Fruit fly (Drosophila melanogaster) whole organism, wandering third instar larva: ENCODE measurements around the gene Plap.

Source experiments
- CG9705 ChIP-seq: fragments of 200-800 bp; sonication (Bioruptor generic); optimal IDR thresholded peaks from 2 replicates; lab custom pipeline; 2018; ENCODE audit warnings: missing biosample characterization, mild to moderate bottlenecking, missing genetic modification characterization
- CrebA ChIP-seq: fragments of 200-800 bp; sonication (Bioruptor generic); optimal IDR thresholded peaks from 2 replicates; lab custom pipeline; 2016; ENCODE audit warnings: missing biosample characterization, mild to moderate bottlenecking, missing genetic modification characterization, borderline replicate concordance
- Dfd ChIP-seq: fragments of >200 bp; optimal IDR thresholded peaks from 2 replicates; lab custom pipeline; 2017; ENCODE audit warnings: missing biosample characterization, missing genetic modification characterization
- Myc ChIP-seq: fragments of >200 bp; optimal IDR thresholded peaks from 2 replicates; lab custom pipeline; 2017
- br ChIP-seq: fragments of 200-800 bp; sonication (Bioruptor generic); optimal IDR thresholded peaks from 2 replicates; lab custom pipeline; 2016; ENCODE audit warnings: missing biosample characterization, missing genetic modification characterization
- brk ChIP-seq: fragments of 200-800 bp; sonication (Bioruptor generic); optimal IDR thresholded peaks from 2 replicates; lab custom pipeline; 2016; ENCODE audit warnings: missing biosample characterization, mild to moderate bottlenecking, missing genetic modification characterization
- ey ChIP-seq: fragments of 200-800 bp; sonication (Bioruptor generic); optimal IDR thresholded peaks from 2 replicates; lab custom pipeline; 2016; ENCODE audit warnings: missing biosample characterization, missing genetic modification characterization
- foxo ChIP-seq, 2 experiments: fragments of 200-800 bp; sonication (Bioruptor generic); optimal IDR thresholded peaks; 2 replicates in 1 of 2; 3 replicates in 1 of 2; lab custom pipeline; 2016 to 2017; ENCODE audit warnings: missing biosample characterization in 2 of 2, missing genetic modification characterization in 2 of 2
- lola ChIP-seq: fragments of >200 bp; optimal IDR thresholded peaks from 2 replicates; lab custom pipeline; 2017; ENCODE audit warnings: missing biosample characterization, missing genetic modification characterization
- pan ChIP-seq: fragments of >200 bp; optimal IDR thresholded peaks from 2 replicates; lab custom pipeline; 2017
- sage ChIP-seq: fragments of 200-800 bp; sonication (Bioruptor generic); optimal IDR thresholded peaks from 2 replicates; lab custom pipeline; 2016; ENCODE audit warnings: missing biosample characterization, mild to moderate bottlenecking, missing genetic modification characterization
- woc ChIP-seq: sonication (Bioruptor generic); optimal IDR thresholded peaks from 2 replicates; lab custom pipeline; 2016; ENCODE audit warnings: missing biosample characterization, mild to moderate bottlenecking, missing genetic modification characterization

DNA sequence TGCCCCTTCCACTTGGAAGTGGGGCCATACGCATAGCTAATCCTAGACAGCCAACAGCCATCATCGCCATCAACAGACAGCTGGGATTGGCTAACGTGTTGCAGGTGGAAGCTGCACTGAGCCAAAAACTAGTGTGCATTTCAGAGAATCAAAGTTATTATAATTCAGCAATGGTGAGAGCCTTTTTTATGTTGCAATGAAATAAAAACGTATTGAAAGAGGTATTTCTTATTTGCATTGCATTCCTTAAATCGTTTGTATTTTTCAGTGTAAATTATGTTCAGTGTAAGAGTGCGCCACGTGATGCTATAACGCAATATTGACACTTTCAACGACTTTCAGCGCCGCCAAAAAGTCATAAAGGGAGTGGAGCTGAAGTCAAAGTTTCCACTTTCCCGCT is 43.4 kb upstream of the Plap start:
- TF ChIP-seq foxo (GFP tag; optimal IDR thresholded peaks at IDR 0.05; lab: Kevin White, UChicago), result no peak
- TF ChIP-seq brk (GFP tag; lab: Kevin White, UChicago), result no peak
- no peak for TF ChIP-seq pan (lab: Kevin White, UChicago)
- no peak for TF ChIP-seq sage
- no peak for TF ChIP-seq lola (GFP tag; lab: Kevin White, UChicago)
- TF ChIP-seq ey, result no peak
- TF ChIP-seq Myc (lab: Kevin White, UChicago), result no peak
- TF ChIP-seq CG9705, result no peak
- no peak for TF ChIP-seq CrebA (GFP tag; lab: Kevin White, UChicago)
- no peak for TF ChIP-seq woc
- TF ChIP-seq br, result no peak
- TF ChIP-seq Dfd, result no peak
